Fruit fly (Drosophila melanogaster) whole organism, prepupa: ENCODE measurements around the gene RpL34a.

ENCODE experiments used
- Blimp-1 ChIP-seq: fragments of 200-800 bp; sonication (Bioruptor generic); optimal IDR thresholded peaks from 3 replicates; lab custom pipeline; 2017; ENCODE audit warnings: missing biosample characterization, missing genetic modification characterization, mild to moderate bottlenecking, moderate library complexity, missing genetic modification reagents
- CG15336 ChIP-seq: fragments of 200-800 bp; sonication (Bioruptor generic); IDR thresholded peaks from 2 replicates; pipeline ENCODE4 v1.3.6; 2022; ENCODE audit warnings: missing biosample characterization, missing genetic modification characterization
- CG1621 ChIP-seq: fragments of 200-800 bp; sonication (Bioruptor generic); optimal IDR thresholded peaks from 3 replicates; lab custom pipeline; 2018; ENCODE audit warnings: missing biosample characterization, mild to moderate bottlenecking, missing genetic modification characterization
- CG16779 ChIP-seq: fragments of 200-800 bp; sonication (Bioruptor generic); optimal IDR thresholded peaks from 3 replicates; lab custom pipeline; 2017; ENCODE audit warnings: missing biosample characterization, mild to moderate bottlenecking, missing genetic modification characterization
- CG31627 ChIP-seq: fragments of 200-800 bp; sonication (Bioruptor generic); optimal IDR thresholded peaks from 3 replicates; lab custom pipeline; 2016; ENCODE audit warnings: missing biosample characterization, missing genetic modification characterization
- CG32006 ChIP-seq: fragments of 200-800 bp; sonication (Bioruptor generic); optimal IDR thresholded peaks from 3 replicates; lab custom pipeline; 2017; ENCODE audit warnings: missing biosample characterization, mild to moderate bottlenecking, missing genetic modification characterization
- CG34406 ChIP-seq: fragments of 200-800 bp; sonication (Bioruptor generic); optimal IDR thresholded peaks from 3 replicates; lab custom pipeline; 2016; ENCODE audit warnings: missing biosample characterization, missing genetic modification characterization
- CG3919 ChIP-seq: fragments of 200-800 bp; sonication (Bioruptor generic); optimal IDR thresholded peaks from 3 replicates; lab custom pipeline; 2016; ENCODE audit warnings: missing biosample characterization, missing genetic modification characterization
- CG6163 ChIP-seq: fragments of 200-800 bp; sonication (Bioruptor generic); IDR thresholded peaks from 3 replicates; pipeline ENCODE4 v1.3.6; 2022; ENCODE audit warnings: missing biosample characterization, missing genetic modification characterization
- CG6276 ChIP-seq: fragments of 200-800 bp; sonication (Bioruptor generic); optimal IDR thresholded peaks from 2 replicates; lab custom pipeline; 2017; ENCODE audit warnings: missing biosample characterization, mild to moderate bottlenecking, missing genetic modification characterization
- CG6792 ChIP-seq: fragments of 200-800 bp; sonication (Bioruptor generic); optimal IDR thresholded peaks from 3 replicates; lab custom pipeline; 2016; ENCODE audit warnings: missing biosample characterization, missing genetic modification characterization
- CG7368 ChIP-seq: fragments of 200-800 bp; sonication (Bioruptor generic); optimal IDR thresholded peaks from 3 replicates; lab custom pipeline; 2016; ENCODE audit warnings: missing biosample characterization, missing genetic modification characterization
- CG8119 ChIP-seq: fragments of 200-800 bp; sonication (Bioruptor generic); IDR thresholded peaks from 3 replicates; pipeline ENCODE4 v1.3.6; 2022; ENCODE audit warnings: missing biosample characterization, missing genetic modification characterization
- CG8319 ChIP-seq: fragments of 200-800 bp; sonication (Bioruptor generic); optimal IDR thresholded peaks from 3 replicates; lab custom pipeline; 2016; ENCODE audit warnings: missing biosample characterization, missing genetic modification characterization
- CG8632 ChIP-seq: fragments of 200-800 bp; sonication (Bioruptor generic); optimal IDR thresholded peaks from 3 replicates; lab custom pipeline; 2016; ENCODE audit warnings: missing biosample characterization, missing genetic modification characterization
- CG9139 ChIP-seq: fragments of 200-800 bp; sonication (Bioruptor generic); optimal IDR thresholded peaks from 3 replicates; lab custom pipeline; 2017; ENCODE audit warnings: missing biosample characterization, mild to moderate bottlenecking, missing genetic modification characterization
- Eip75B ChIP-seq: fragments of 200-800 bp; sonication (Bioruptor generic); optimal IDR thresholded peaks from 3 replicates; lab custom pipeline; 2016; ENCODE audit warnings: missing biosample characterization, missing genetic modification characterization
- Eip78C ChIP-seq: fragments of 200-800 bp; sonication (Bioruptor generic); peaks from one replicate; lab custom pipeline; 2016; ENCODE audit warnings: missing biosample characterization, missing genetic modification characterization
- Ets96B ChIP-seq: fragments of 200-800 bp; optimal IDR thresholded peaks from 2 replicates; lab custom pipeline; 2019; ENCODE audit warnings: missing biosample characterization, mild to moderate bottlenecking, missing genetic modification characterization, moderate library complexity
- Gug ChIP-seq: fragments of 200-800 bp; sonication (Bioruptor generic); IDR thresholded peaks from 2 replicates; pipeline ENCODE4 v1.3.6; 2022; ENCODE audit warnings: missing biosample characterization, missing genetic modification characterization
- Hr38 ChIP-seq: sonication (Bioruptor generic); optimal IDR thresholded peaks from 2 replicates; lab custom pipeline; 2016; ENCODE audit warnings: missing biosample characterization, missing genetic modification characterization
- Hr39 ChIP-seq: fragments of 200-800 bp; sonication (Bioruptor generic); optimal IDR thresholded peaks from 2 replicates; lab custom pipeline; 2016; ENCODE audit warnings: missing biosample characterization, missing genetic modification characterization
- Hr4 ChIP-seq: fragments of 200-800 bp; sonication (Bioruptor generic); optimal IDR thresholded peaks from 3 replicates; lab custom pipeline; 2016; ENCODE audit warnings: missing biosample characterization, missing genetic modification characterization
- Lpt ChIP-seq: fragments of 200-800 bp; sonication (Bioruptor generic); optimal IDR thresholded peaks from 3 replicates; lab custom pipeline; 2016; ENCODE audit warnings: missing biosample characterization, missing genetic modification characterization
- Met ChIP-seq: fragments of 200-800 bp; sonication (Bioruptor generic); optimal IDR thresholded peaks from 3 replicates; lab custom pipeline; 2016; ENCODE audit warnings: missing biosample characterization, missing genetic modification characterization
- OdsH ChIP-seq: fragments of 200-800 bp; sonication (Bioruptor generic); optimal IDR thresholded peaks from 3 replicates; lab custom pipeline; 2016; ENCODE audit warnings: missing biosample characterization, missing genetic modification characterization
- Smox ChIP-seq: fragments of 200-800 bp; sonication (Bioruptor generic); optimal IDR thresholded peaks from 3 replicates; lab custom pipeline; 2016; ENCODE audit warnings: missing biosample characterization, missing genetic modification characterization
- Sox102F ChIP-seq: fragments of 200-800 bp; sonication (Bioruptor generic); optimal IDR thresholded peaks from 2 replicates; lab custom pipeline; 2016; ENCODE audit warnings: missing biosample characterization, mild to moderate bottlenecking, missing genetic modification characterization
- achi ChIP-seq: fragments of 200-800 bp; sonication (Bioruptor generic); optimal IDR thresholded peaks from 3 replicates; lab custom pipeline; 2016; ENCODE audit warnings: missing biosample characterization, missing genetic modification characterization
- acj6 ChIP-seq: fragments of 200-800 bp; sonication (Bioruptor generic); optimal IDR thresholded peaks from 3 replicates; lab custom pipeline; 2016; ENCODE audit warnings: missing biosample characterization, missing genetic modification characterization
- cyc ChIP-seq: fragments of 200-800 bp; sonication (Bioruptor generic); optimal IDR thresholded peaks from 3 replicates; lab custom pipeline; 2016; ENCODE audit warnings: missing biosample characterization, missing genetic modification characterization
- dac ChIP-seq: fragments of 200-800 bp; sonication (Bioruptor generic); optimal IDR thresholded peaks from 2 replicates; lab custom pipeline; 2017; ENCODE audit warnings: missing biosample characterization, mild to moderate bottlenecking, missing genetic modification characterization
- dsx ChIP-seq: fragments of 200-800 bp; optimal IDR thresholded peaks from 3 replicates; lab custom pipeline; 2019; ENCODE audit warnings: missing biosample characterization, mild to moderate bottlenecking, missing genetic modification characterization, moderate library complexity; ENCODE audit not compliant: poor library complexity, severe bottlenecking
- eg ChIP-seq: fragments of 200-800 bp; sonication (Bioruptor generic); IDR thresholded peaks from 3 replicates; pipeline ENCODE4 v1.3.6; 2022; ENCODE audit warnings: missing biosample characterization, missing genetic modification characterization
- esn ChIP-seq: fragments of 200-800 bp; sonication (Bioruptor generic); optimal IDR thresholded peaks from 2 replicates; lab custom pipeline; 2016; ENCODE audit warnings: missing biosample characterization, mild to moderate bottlenecking, missing genetic modification characterization, moderate library complexity
- fd59A ChIP-seq: fragments of 200-800 bp; sonication (Bioruptor generic); optimal IDR thresholded peaks from 2 replicates; lab custom pipeline; 2017; ENCODE audit warnings: missing biosample characterization, mild to moderate bottlenecking, missing genetic modification characterization, missing genetic modification reagents
- fkh ChIP-seq: fragments of 200-800 bp; sonication (Bioruptor generic); optimal IDR thresholded peaks from 3 replicates; lab custom pipeline; 2017; ENCODE audit warnings: missing biosample characterization, mild to moderate bottlenecking, missing genetic modification characterization, moderate library complexity
- lz ChIP-seq: fragments of 200-800 bp; sonication (Bioruptor generic); optimal IDR thresholded peaks from 3 replicates; lab custom pipeline; 2016; ENCODE audit warnings: missing biosample characterization, missing genetic modification characterization
- net ChIP-seq: fragments of 200-800 bp; sonication (Bioruptor generic); optimal IDR thresholded peaks from 3 replicates; lab custom pipeline; 2016; ENCODE audit warnings: missing biosample characterization, missing genetic modification characterization
- pdm3 ChIP-seq: fragments of 200-800 bp; sonication (Bioruptor generic); optimal IDR thresholded peaks from 3 replicates; lab custom pipeline; 2016; ENCODE audit warnings: missing biosample characterization, missing genetic modification characterization
- salr ChIP-seq, 2 experiments: fragments of 200-800 bp; sonication (Bioruptor generic); optimal IDR thresholded peaks; 3 replicates each; lab custom pipeline; 2016 to 2018; ENCODE audit warnings: missing biosample characterization in 2 of 2, missing genetic modification characterization in 2 of 2, mild to moderate bottlenecking in 1 of 2
- spab ChIP-seq: fragments of 200-800 bp; sonication (Bioruptor generic); optimal IDR thresholded peaks from 2 replicates; lab custom pipeline; 2017; ENCODE audit warnings: missing biosample characterization, mild to moderate bottlenecking, missing genetic modification characterization, missing genetic modification reagents
- ss ChIP-seq, 2 experiments: fragments of 200-800 bp; sonication (Bioruptor generic); optimal IDR thresholded peaks; 2 replicates in 1 of 2; 3 replicates in 1 of 2; lab custom pipeline; 2017 to 2018; ENCODE audit warnings: mild to moderate bottlenecking in 2 of 2, missing biosample characterization in 2 of 2, missing genetic modification characterization in 2 of 2, moderate library complexity in 1 of 2
- svp ChIP-seq: fragments of 200-800 bp; sonication (Bioruptor generic); peaks from one replicate; lab custom pipeline; 2016; ENCODE audit warnings: missing biosample characterization, missing genetic modification characterization
- topi ChIP-seq: fragments of 200-800 bp; sonication (Bioruptor generic); optimal IDR thresholded peaks from 3 replicates; lab custom pipeline; 2016; ENCODE audit warnings: missing biosample characterization, missing genetic modification characterization
- vri ChIP-seq: fragments of 200-800 bp; sonication (Bioruptor generic); optimal IDR thresholded peaks from 3 replicates; lab custom pipeline; 2016; ENCODE audit warnings: missing biosample characterization, mild to moderate bottlenecking, missing genetic modification characterization

RpL34a gene

dm6 chr3R:26059195-26059594 is at the start of gene RpL34a, which contains the start of gene Trmt61 (continued):
- TF ChIP-seq CG9139 (GFP tag; lab: Kevin White, UChicago) (peak; percentile 79), CG8632 (GFP tag; lab: Kevin White, UChicago) (peak; percentile 66), Gug (GFP tag; lab: Robert Waterston, UW) (peak; percentile 31; the same call in 1 of the 2 replicates), lz (GFP tag; lab: Kevin White, UChicago) (peak; percentile 81), net (peak; percentile 59), CG8319 (peak; percentile 58), CG34406 (peak; percentile 77), Hr39 (GFP tag; lab: Kevin White, UChicago) (peak; percentile 60)

dm6 chr3R:26108424-26108823 is 49.4 kb upstream of the RpL34a start:
- TF ChIP-seq spab (GFP tag; lab: Kevin White, UChicago) = no peak
- TF ChIP-seq dac (GFP tag; lab: Kevin White, UChicago) = no peak
- TF ChIP-seq cyc (GFP tag; lab: Kevin White, UChicago) = no peak
- TF ChIP-seq CG6163 = no peak
- no peak for TF ChIP-seq Lpt (GFP tag; lab: Kevin White, UChicago)
- 0 out of 3 replicates have a peak, but pooled peaks have one; percentile 13 for TF ChIP-seq eg (GFP tag; lab: Robert Waterston, UW)
- TF ChIP-seq Met (GFP tag; lab: Kevin White, UChicago) = peak; percentile 5
- no peak for TF ChIP-seq CG7368 (GFP tag; lab: Kevin White, UChicago)
- no peak for TF ChIP-seq CG16779 (tag; lab: Kevin White, UChicago)
- no peak for TF ChIP-seq fd59A
- no peak for TF ChIP-seq CG6276 (GFP tag; lab: Kevin White, UChicago)
- peak; percentile 31 for TF ChIP-seq fkh (GFP tag; lab: Kevin White, UChicago)
- TF ChIP-seq Eip78C (GFP tag; lab: Kevin White, UChicago) = peak; percentile 42
- no peak for TF ChIP-seq lz (GFP tag; lab: Kevin White, UChicago)
- no peak for TF ChIP-seq CG34406
- no peak for TF ChIP-seq CG1621
- TF ChIP-seq dsx (GFP tag; lab: Kevin White, UChicago) = no peak
- TF ChIP-seq svp (GFP tag; lab: Kevin White, UChicago) = peak; percentile 44
- TF ChIP-seq Hr38 (GFP tag; lab: Kevin White, UChicago) = no peak
- no peak for TF ChIP-seq Hr4 (GFP tag; lab: Kevin White, UChicago)
- TF ChIP-seq Blimp-1 (GFP tag; lab: Kevin White, UChicago) = no peak
- no peak for TF ChIP-seq pdm3
- no peak for TF ChIP-seq topi
- no peak for TF ChIP-seq CG15336 (GFP tag; lab: Robert Waterston, UW)
- no peak for TF ChIP-seq Ets96B (tag; lab: Kevin White, UChicago)
- no peak for TF ChIP-seq CG8119 (GFP tag; lab: Robert Waterston, UW)

dm6 chr3R:26106595-26107152 is 47.6 kb upstream of the RpL34a start, which contains the start of gene Cipc:
TSS of gene Cipc (plus strand) at chr3R:26106868.
- TF ChIP-seq salr (GFP tag; optimal IDR thresholded peaks at IDR 0.05; lab: Kevin White, UChicago) (no peak), eg (GFP tag; lab: Robert Waterston, UW) (peak; percentile 86), esn (peak; percentile 52), Sox102F (peak; percentile 28), cyc (GFP tag; lab: Kevin White, UChicago) (peak; percentile 56), CG6276 (GFP tag; lab: Kevin White, UChicago) (peak; percentile 84), CG15336 (GFP tag; lab: Robert Waterston, UW) (peak; percentile 71), spab (GFP tag; lab: Kevin White, UChicago) (peak; percentile 30), CG3919 (GFP tag; lab: Kevin White, UChicago) (peak; percentile 88), CG6792 (peak; percentile 27), OdsH (GFP tag; lab: Kevin White, UChicago) (peak; percentile 26), dac (GFP tag; lab: Kevin White, UChicago) (peak; percentile 50), vri (GFP tag; lab: Kevin White, UChicago) (peak; percentile 50), achi (GFP tag; lab: Kevin White, UChicago) (peak; percentile 81), Gug (GFP tag; lab: Robert Waterston, UW) (peak; percentile 35; the same call in 1 of the 2 replicates), topi (peak; percentile 72), dsx (GFP tag; lab: Kevin White, UChicago) (peak; percentile 30), fkh (GFP tag; lab: Kevin White, UChicago) (peak; percentile 53), ss (GFP tag; optimal IDR thresholded peaks at IDR 0.05; lab: Kevin White, UChicago) (peak; percentile 24 to 45), CG6163 (peak; percentile 54; the same call in 2 of the 3 replicates), Blimp-1 (GFP tag; lab: Kevin White, UChicago) (peak; percentile 97), CG31627 (no peak), Smox (peak; percentile 14), CG1621 (peak; percentile 45), CG32006 (GFP tag; lab: Kevin White, UChicago) (peak; percentile 74), Eip75B (GFP tag; lab: Kevin White, UChicago) (no peak), fd59A (no peak), acj6 (GFP tag; lab: Kevin White, UChicago) (peak; percentile 54)
